Worm (Caenorhabditis elegans) whole organism, midembryonic: Measurements from ENCODE around the gene T19D2.13.

Source experiments
- T22C8.4 ChIP-seq: fragments of 200-800 bp; sonication (Bioruptor generic); IDR thresholded peaks from 2 replicates; pipeline ENCODE4 v1.3.6; 2022; ENCODE audit warnings: missing genetic modification characterization, missing compliant biosample characterization
- cog-1 ChIP-seq: sonication (generic microtip); optimal IDR thresholded peaks from 2 replicates; lab custom pipeline; 2016; ENCODE audit warnings: missing genetic modification characterization, missing compliant biosample characterization
- klf-2 ChIP-seq: fragments of 200-800 bp; sonication (Bioruptor generic); conservative IDR thresholded peaks from 2 replicates; pipeline ENCODE4 v1.3.6; 2022; ENCODE audit warnings: missing genetic modification reagents, missing genetic modification characterization, missing compliant biosample characterization
- med-1 ChIP-seq: sonication (generic microtip); optimal IDR thresholded peaks from 2 replicates; lab custom pipeline; 2017; ENCODE audit warnings: missing genetic modification characterization, mild to moderate bottlenecking, missing compliant biosample characterization, antibody characterized with exemption, missing genetic modification reagents; ENCODE audit not compliant: insufficient read depth
- tab-1 ChIP-seq: fragments of 200-800 bp; sonication (Bioruptor generic); IDR thresholded peaks from 2 replicates; pipeline ENCODE4 v1.3.6; 2022; ENCODE audit warnings: missing genetic modification characterization, missing compliant biosample characterization
- ztf-29 ChIP-seq: fragments of 200-800 bp; sonication (Bioruptor generic); IDR thresholded peaks from 2 replicates; pipeline ENCODE4 v1.3.6; 2022; ENCODE audit warnings: missing genetic modification reagents, missing genetic modification characterization, missing compliant biosample characterization

- no peak for TF ChIP-seq tab-1
- TF ChIP-seq ztf-29 (GFP tag; lab: Robert Waterston, UW): no peak
- no peak for TF ChIP-seq T22C8.4 (GFP tag; lab: Robert Waterston, UW)
- no peak for TF ChIP-seq med-1
- no peak for TF ChIP-seq cog-1
- TF ChIP-seq klf-2 (GFP tag; lab: Robert Waterston, UW): no peak
These were observed 34.6 kb upstream of the T19D2.13 start for ce11 chrX:3976755-3977154.
